Fruit fly (Drosophila melanogaster): ENCODE data around the gene CG13000.

CG13000 gene

dm6 chrX:16922626-16923025 is 25.6 kb downstream of the CG13000 start:
- TF ChIP-seq CG6808 (GFP tag; optimal IDR thresholded peaks at IDR 0.05) (no peak), net (GFP tag; optimal IDR thresholded peaks at IDR 0.05) (no peak), svp (GFP tag) (peak; percentile 78)

dm6 chrX:16920682-16921286 is 27.5 kb downstream of the CG13000 start:
- TF ChIP-seq Ets21C (GFP tag; optimal IDR thresholded peaks at IDR 0.05) (no peak), Sox15 (GFP tag; optimal IDR thresholded peaks at IDR 0.05) (no peak), Gug (GFP tag; IDR thresholded peaks at IDR 0.05) (no peak), CG15336 (GFP tag; IDR thresholded peaks at IDR 0.05) (no peak)

- TF ChIP-seq svp (GFP tag) = peak; percentile 40
- TF ChIP-seq vri (GFP tag; optimal IDR thresholded peaks at IDR 0.05) = peak; percentile 70
- no peak for TF ChIP-seq dac (GFP tag; optimal IDR thresholded peaks at IDR 0.05)
- TF ChIP-seq fd85E (GFP tag; optimal IDR thresholded peaks at IDR 0.05) = no peak
- TF ChIP-seq OdsH (GFP tag; optimal IDR thresholded peaks at IDR 0.05) = no peak
- TF ChIP-seq salr (GFP tag; optimal IDR thresholded peaks at IDR 0.05) = no peak
Observed at dm6 chrX:16918767-16919336, 29.4 kb downstream of the CG13000 start.

- no peak for TF ChIP-seq pdm3 (GFP tag; optimal IDR thresholded peaks at IDR 0.05)
- TF ChIP-seq CG6276 (GFP tag; optimal IDR thresholded peaks at IDR 0.05) = no peak
- TF ChIP-seq Ets21C (GFP tag; optimal IDR thresholded peaks at IDR 0.05) = no peak
- TF ChIP-seq achi (GFP tag; optimal IDR thresholded peaks at IDR 0.05) = no peak
- no peak for TF ChIP-seq Sox102F (GFP tag; optimal IDR thresholded peaks at IDR 0.05)
- TF ChIP-seq CG3919 (GFP tag; optimal IDR thresholded peaks at IDR 0.05) = no peak
- no peak for TF ChIP-seq Blimp-1 (GFP tag; optimal IDR thresholded peaks at IDR 0.05)
- no peak for TF ChIP-seq fd59A (GFP tag; optimal IDR thresholded peaks at IDR 0.05)
- TF ChIP-seq OdsH (GFP tag; optimal IDR thresholded peaks at IDR 0.05) = no peak
- no peak for TF ChIP-seq CG6854 (GFP tag; optimal IDR thresholded peaks at IDR 0.05)
- no peak for TF ChIP-seq CG6792 (GFP tag; optimal IDR thresholded peaks at IDR 0.05)
- TF ChIP-seq Hr38 (GFP tag; optimal IDR thresholded peaks at IDR 0.05) = no peak
- no peak for TF ChIP-seq Lpt (GFP tag; optimal IDR thresholded peaks at IDR 0.05)
- TF ChIP-seq Hr39 (GFP tag; optimal IDR thresholded peaks at IDR 0.05) = no peak
- no peak for TF ChIP-seq CG7368 (GFP tag; optimal IDR thresholded peaks at IDR 0.05)
- no peak for TF ChIP-seq Eip93F (GFP tag; optimal IDR thresholded peaks at IDR 0.05)
- TF ChIP-seq CG10669 (GFP tag; optimal IDR thresholded peaks at IDR 0.05) = peak; percentile 25
- no peak for TF ChIP-seq CG8632 (GFP tag; optimal IDR thresholded peaks at IDR 0.05)
- TF ChIP-seq Ets96B (tag; optimal IDR thresholded peaks at IDR 0.05) = no peak
- peak; percentile 11 for TF ChIP-seq CG6808 (GFP tag; optimal IDR thresholded peaks at IDR 0.05)
- TF ChIP-seq svp (GFP tag) = peak; percentile 54
- TF ChIP-seq Eip78C (GFP tag) = peak; percentile 65
- no peak for TF ChIP-seq salr (GFP tag; optimal IDR thresholded peaks at IDR 0.05)
- TF ChIP-seq CG11762 (GFP tag; optimal IDR thresholded peaks at IDR 0.05; ENCODE audit: insufficient read depth) = no peak
- no peak for TF ChIP-seq CG8319 (GFP tag; optimal IDR thresholded peaks at IDR 0.05)
- TF ChIP-seq CG34406 (GFP tag; optimal IDR thresholded peaks at IDR 0.05) = no peak
- no peak for TF ChIP-seq CG3032 (tag; optimal IDR thresholded peaks at IDR 0.05)
- TF ChIP-seq CG10631 (GFP tag; optimal IDR thresholded peaks at IDR 0.05) = no peak
- TF ChIP-seq Sox14 (GFP tag; optimal IDR thresholded peaks at IDR 0.05) = no peak
- no peak for TF ChIP-seq Gug (GFP tag; IDR thresholded peaks at IDR 0.05)
- TF ChIP-seq CG1621 (tag; optimal IDR thresholded peaks at IDR 0.05) = peak; percentile 1
- TF ChIP-seq fkh (GFP tag; optimal IDR thresholded peaks at IDR 0.05) = peak; percentile 71
- TF ChIP-seq lz (GFP tag; optimal IDR thresholded peaks at IDR 0.05) = no peak
- TF ChIP-seq ss (GFP tag; optimal IDR thresholded peaks at IDR 0.05) = peak in 1 of 2 experiments; percentile 35
- no peak for TF ChIP-seq acj6 (GFP tag; optimal IDR thresholded peaks at IDR 0.05)
- TF ChIP-seq CG11902 (GFP tag; optimal IDR thresholded peaks at IDR 0.05) = no peak
- TF ChIP-seq CG6163 (GFP tag; IDR thresholded peaks at IDR 0.05) = no peak
- TF ChIP-seq vri (GFP tag; optimal IDR thresholded peaks at IDR 0.05) = peak; percentile 16
- no peak for TF ChIP-seq Sox15 (GFP tag; optimal IDR thresholded peaks at IDR 0.05)
- no peak for TF ChIP-seq Met (GFP tag; optimal IDR thresholded peaks at IDR 0.05)
- TF ChIP-seq topi (GFP tag; optimal IDR thresholded peaks at IDR 0.05) = no peak
Observed at dm6 chrX:16917462-16917861, 30.8 kb downstream of the CG13000 start.

Measured in whole organism, prepupa.